Fruit fly (Drosophila melanogaster) whole organism, pupa: ENCODE data around the gene PGRP-SB2.

Source experiments
- CG10348 ChIP-seq: fragments of 200-800 bp; sonication (Bioruptor generic); IDR thresholded peaks from 2 replicates; pipeline ENCODE4 v1.3.6; 2022; ENCODE audit warnings: missing biosample characterization, missing genetic modification characterization
- CG12605 ChIP-seq: fragments of 200-800 bp; sonication (Bioruptor generic); IDR thresholded peaks from 2 replicates; pipeline ENCODE4 v1.3.6; 2022; ENCODE audit warnings: missing biosample characterization, missing genetic modification characterization
- CG14655 ChIP-seq: fragments of 200-800 bp; sonication (Bioruptor generic); optimal IDR thresholded peaks from 3 replicates; lab custom pipeline; 2017; ENCODE audit warnings: mild to moderate bottlenecking, missing biosample characterization, missing genetic modification reagents, missing genetic modification characterization
- CG15710 ChIP-seq: fragments of 200-800 bp; sonication (Bioruptor generic); optimal IDR thresholded peaks from 2 replicates; lab custom pipeline; 2018; ENCODE audit warnings: missing biosample characterization, mild to moderate bottlenecking, missing genetic modification characterization, moderate library complexity
- CG32121 ChIP-seq: fragments of 200-800 bp; sonication (Bioruptor generic); IDR thresholded peaks from 2 replicates; pipeline ENCODE4 v1.3.6; 2022; ENCODE audit warnings: missing biosample characterization, missing genetic modification characterization
- CG8301 ChIP-seq: fragments of 200-800 bp; sonication (Bioruptor generic); optimal IDR thresholded peaks from 2 replicates; lab custom pipeline; 2018; ENCODE audit warnings: missing biosample characterization, mild to moderate bottlenecking, missing genetic modification characterization
- EcR ChIP-seq: fragments of 200-800 bp; sonication (Bioruptor generic); optimal IDR thresholded peaks from 3 replicates; lab custom pipeline; 2019; ENCODE audit warnings: missing biosample characterization, missing genetic modification characterization, mild to moderate bottlenecking, moderate library complexity, missing genetic modification reagents
- Ets98B ChIP-seq: fragments of 200-800 bp; sonication (Bioruptor generic); IDR thresholded peaks from 2 replicates; pipeline ENCODE4 v1.3.6; 2022; ENCODE audit warnings: missing biosample characterization, missing genetic modification characterization
- Pif1A ChIP-seq: fragments of 200-800 bp; sonication (Bioruptor generic); optimal IDR thresholded peaks from 3 replicates; lab custom pipeline; 2016; ENCODE audit warnings: missing biosample characterization, missing genetic modification characterization
- gl ChIP-seq: fragments of 200-800 bp; sonication (Bioruptor generic); optimal IDR thresholded peaks from 2 replicates; lab custom pipeline; 2018; ENCODE audit warnings: missing biosample characterization, mild to moderate bottlenecking, missing genetic modification characterization

dm6 chr3L:16751487-16752054 is 25.2 kb downstream of the PGRP-SB2 start:
- TF ChIP-seq Ets98B (GFP tag; lab: Robert Waterston, UW) (no peak), CG15710 (tag; lab: Kevin White, UChicago) (peak; percentile 3), EcR (GFP tag; lab: Kevin White, UChicago) (peak; percentile 22), gl (tag; lab: Kevin White, UChicago) (no peak), CG10348 (no peak), CG14655 (GFP tag; lab: Kevin White, UChicago) (peak; percentile 70), Pif1A (GFP tag; lab: Kevin White, UChicago) (no peak), CG8301 (tag; lab: Kevin White, UChicago) (peak; percentile 47), CG32121 (GFP tag; lab: Robert Waterston, UW) (no peak), CG12605 (GFP tag; lab: Robert Waterston, UW) (no peak)
